Worm (Caenorhabditis elegans): ENCODE measurements around the gene srh-102.

Gene srh-102

ce11 chrV:17157154-17157553 lies 8.2 kb downstream of the srh-102 start, which contains the start of gene F40D4.13:
Gene F40D4.13 (minus strand): TSS chrV:17157254.
- no peak for TF ChIP-seq pax-1 (tag; optimal IDR thresholded peaks at IDR 0.05)
- no peak for TF ChIP-seq hlh-13 (GFP tag; optimal IDR thresholded peaks at IDR 0.05)
- no peak for TF ChIP-seq ceh-6 (GFP tag; optimal IDR thresholded peaks at IDR 0.05)
- TF ChIP-seq Y22D7AL.16 (tag; optimal IDR thresholded peaks at IDR 0.05), result no peak
- TF ChIP-seq tbx-7 (tag; optimal IDR thresholded peaks at IDR 0.05), result no peak
- no peak for TF ChIP-seq madf-2 (tag; optimal IDR thresholded peaks at IDR 0.05)
- no peak for TF ChIP-seq sdc-2 (tag; optimal IDR thresholded peaks at IDR 0.05)

- no peak for TF ChIP-seq pqm-1 (tag; optimal IDR thresholded peaks at IDR 0.05)
- no peak for TF ChIP-seq elt-4 (tag; optimal IDR thresholded peaks at IDR 0.05)
- TF ChIP-seq pha-4 (tag; optimal IDR thresholded peaks at IDR 0.05), result no peak
- no peak for TF ChIP-seq che-1 (tag; optimal IDR thresholded peaks at IDR 0.05)
- no peak for TF ChIP-seq nhr-11 (tag; optimal IDR thresholded peaks at IDR 0.05)
- TF ChIP-seq elt-2 (tag; optimal IDR thresholded peaks at IDR 0.05), result no peak
- TF ChIP-seq madf-2 (tag; optimal IDR thresholded peaks at IDR 0.05), result no peak
- TF ChIP-seq T23F11.4 (GFP tag; optimal IDR thresholded peaks at IDR 0.05), result no peak
- TF ChIP-seq ceh-34 (tag; optimal IDR thresholded peaks at IDR 0.05), result no peak
- TF ChIP-seq fkh-10 (GFP tag; optimal IDR thresholded peaks at IDR 0.05), result no peak
- no peak for TF ChIP-seq pros-1 (tag; optimal IDR thresholded peaks at IDR 0.05)
- TF ChIP-seq ceh-2 (tag; optimal IDR thresholded peaks at IDR 0.05), result no peak
- no peak for TF ChIP-seq gmeb-2 (tag; optimal IDR thresholded peaks at IDR 0.05)
- no peak for TF ChIP-seq hlh-15 (tag; optimal IDR thresholded peaks at IDR 0.05)
- TF ChIP-seq syd-9 (tag; optimal IDR thresholded peaks at IDR 0.05), result no peak
- no peak for TF ChIP-seq npax-4 (tag; optimal IDR thresholded peaks at IDR 0.05)
- TF ChIP-seq odd-2 (tag; optimal IDR thresholded peaks at IDR 0.05), result no peak
- no peak for TF ChIP-seq hlh-6 (tag; optimal IDR thresholded peaks at IDR 0.05)
- no peak for TF ChIP-seq ceh-6 (GFP tag; optimal IDR thresholded peaks at IDR 0.05)
- TF ChIP-seq ceh-22 (tag; optimal IDR thresholded peaks at IDR 0.05), result no peak
These were observed 9.9 kb downstream of the srh-102 start, which contains the start of gene F40D4.17 for ce11 chrV:17155384-17155858. Gene F40D4.17 (minus strand): TSS chrV:17155434.

- no peak for TF ChIP-seq C08G9.2 (tag; optimal IDR thresholded peaks at IDR 0.05)
- no peak for TF ChIP-seq fkh-10 (GFP tag; optimal IDR thresholded peaks at IDR 0.05)
- no peak for TF ChIP-seq C38D4.7 (GFP tag; optimal IDR thresholded peaks at IDR 0.05)
- no peak for TF ChIP-seq eyg-1 (tag; optimal IDR thresholded peaks at IDR 0.05)
- no peak for TF ChIP-seq ceh-45 (GFP tag; IDR thresholded peaks at IDR 0.05)
- no peak for TF ChIP-seq lim-6 (tag; optimal IDR thresholded peaks at IDR 0.05)
- TF ChIP-seq Y22D7AL.16 (tag; optimal IDR thresholded peaks at IDR 0.05), result no peak
- no peak for TF ChIP-seq hlh-13 (GFP tag; optimal IDR thresholded peaks at IDR 0.05)
- TF ChIP-seq npax-4 (tag; optimal IDR thresholded peaks at IDR 0.05), result no peak
- TF ChIP-seq ceh-19 (GFP tag; optimal IDR thresholded peaks at IDR 0.05), result no peak
- TF ChIP-seq dve-1 (tag; optimal IDR thresholded peaks at IDR 0.05), result no peak
These were observed 10.4 kb downstream of the srh-102 start for ce11 chrV:17154944-17155343.

- TF ChIP-seq fkh-10 (GFP tag; optimal IDR thresholded peaks at IDR 0.05) (no peak), sox-2 (GFP tag; IDR thresholded peaks at IDR 0.05) (no peak), hlh-6 (tag; optimal IDR thresholded peaks at IDR 0.05) (peak; percentile 24), nhr-11 (tag; optimal IDR thresholded peaks at IDR 0.05) (no peak)
These were observed 14.0 kb downstream of the srh-102 start for ce11 chrV:17151292-17151691.
